Fruit fly (Drosophila melanogaster): Measurements from ENCODE around the gene CG4577.

CG4577 gene

dm6 chr2L:1094724-1095123 lies 39.8 kb upstream of the CG4577 start:
- TF ChIP-seq CG9139 (GFP tag; optimal IDR thresholded peaks at IDR 0.05) (no peak), svp (GFP tag) (peak; percentile 69), Hr4 (GFP tag; optimal IDR thresholded peaks at IDR 0.05) (no peak), salr (GFP tag; optimal IDR thresholded peaks at IDR 0.05) (no peak), lz (GFP tag; optimal IDR thresholded peaks at IDR 0.05) (no peak), dsx (GFP tag; optimal IDR thresholded peaks at IDR 0.05; ENCODE audit: poor library complexity, severe bottlenecking) (no peak), ss (GFP tag; optimal IDR thresholded peaks at IDR 0.05) (peak in 1 of 2 experiments; percentile 26), eg (GFP tag; IDR thresholded peaks at IDR 0.05) (no peak), fd85E (GFP tag; optimal IDR thresholded peaks at IDR 0.05) (no peak), Lpt (GFP tag; optimal IDR thresholded peaks at IDR 0.05) (no peak), Eip93F (GFP tag; optimal IDR thresholded peaks at IDR 0.05) (no peak), fkh (GFP tag; optimal IDR thresholded peaks at IDR 0.05) (peak; percentile 88), CG11762 (GFP tag; optimal IDR thresholded peaks at IDR 0.05; ENCODE audit: insufficient read depth) (no peak), net (GFP tag; optimal IDR thresholded peaks at IDR 0.05) (no peak), Met (GFP tag; optimal IDR thresholded peaks at IDR 0.05) (no peak), spab (GFP tag; optimal IDR thresholded peaks at IDR 0.05) (no peak), Sox102F (GFP tag; optimal IDR thresholded peaks at IDR 0.05) (no peak), Sox14 (GFP tag; optimal IDR thresholded peaks at IDR 0.05) (no peak), CG15336 (GFP tag; IDR thresholded peaks at IDR 0.05) (no peak), dac (GFP tag; optimal IDR thresholded peaks at IDR 0.05) (no peak), Eip75B (GFP tag; optimal IDR thresholded peaks at IDR 0.05) (no peak), Eip78C (GFP tag) (peak; percentile 6), CG8119 (GFP tag; IDR thresholded peaks at IDR 0.05) (no peak), CG16779 (tag; optimal IDR thresholded peaks at IDR 0.05) (no peak), CG32006 (GFP tag; optimal IDR thresholded peaks at IDR 0.05) (no peak), CG11294 (GFP tag; IDR thresholded peaks at IDR 0.05) (no peak)

dm6 chr2L:1095450-1095849 lies 39.0 kb upstream of the CG4577 start:
- no peak for TF ChIP-seq CG3919 (GFP tag; optimal IDR thresholded peaks at IDR 0.05)
- TF ChIP-seq CG6792 (GFP tag; optimal IDR thresholded peaks at IDR 0.05) = no peak
- no peak for TF ChIP-seq salr (GFP tag; optimal IDR thresholded peaks at IDR 0.05)
- TF ChIP-seq CG6163 (GFP tag; IDR thresholded peaks at IDR 0.05) = no peak
- no peak for TF ChIP-seq dsx (GFP tag; optimal IDR thresholded peaks at IDR 0.05; ENCODE audit: poor library complexity, severe bottlenecking)
- TF ChIP-seq esn (GFP tag; optimal IDR thresholded peaks at IDR 0.05) = no peak
- TF ChIP-seq achi (GFP tag; optimal IDR thresholded peaks at IDR 0.05) = no peak
- peak; percentile 97 for TF ChIP-seq svp (GFP tag)

DNA sequence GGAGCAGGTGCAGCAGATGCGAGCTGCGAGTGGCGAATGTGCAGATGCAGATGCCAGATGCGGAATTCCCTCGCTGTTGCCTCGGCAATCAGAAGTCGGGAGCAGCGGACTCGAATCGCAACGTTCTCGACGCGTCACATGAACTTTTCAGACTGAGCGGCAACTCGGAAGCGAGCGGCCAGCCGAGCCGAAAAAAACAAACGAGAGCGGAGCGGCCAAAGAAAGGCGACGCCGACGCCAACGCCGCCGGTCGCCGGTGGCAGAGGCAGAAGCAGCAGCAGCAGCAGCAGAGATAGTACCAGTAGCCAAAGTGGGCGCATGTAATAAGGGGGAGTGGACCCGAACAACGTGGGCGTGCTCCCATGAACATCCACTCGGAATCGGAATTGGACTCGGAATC lies 32.1 kb upstream of the CG4577 start, which contains the start of gene CG4629:
CG4629 (minus strand) TSS at position 156 of the 400 bp plus-strand sequence.
- TF ChIP-seq Hr38 (GFP tag; optimal IDR thresholded peaks at IDR 0.05) (no peak), acj6 (GFP tag; optimal IDR thresholded peaks at IDR 0.05) (no peak), Sox15 (GFP tag; optimal IDR thresholded peaks at IDR 0.05) (no peak), eg (GFP tag; IDR thresholded peaks at IDR 0.05) (peak; percentile 65), Ets21C (GFP tag; optimal IDR thresholded peaks at IDR 0.05) (no peak), Sox102F (GFP tag; optimal IDR thresholded peaks at IDR 0.05) (no peak), Gug (GFP tag; IDR thresholded peaks at IDR 0.05) (no peak), net (GFP tag; optimal IDR thresholded peaks at IDR 0.05) (peak; percentile 77), ss (GFP tag; optimal IDR thresholded peaks at IDR 0.05) (no peak), CG31627 (GFP tag; optimal IDR thresholded peaks at IDR 0.05) (no peak), lz (GFP tag; optimal IDR thresholded peaks at IDR 0.05) (no peak), dsx (GFP tag; optimal IDR thresholded peaks at IDR 0.05; ENCODE audit: poor library complexity, severe bottlenecking) (no peak), OdsH (GFP tag; optimal IDR thresholded peaks at IDR 0.05) (no peak), CG32006 (GFP tag; optimal IDR thresholded peaks at IDR 0.05) (no peak), achi (GFP tag; optimal IDR thresholded peaks at IDR 0.05) (no peak), salr (GFP tag; optimal IDR thresholded peaks at IDR 0.05) (no peak), CG8119 (GFP tag; IDR thresholded peaks at IDR 0.05) (peak; percentile 19; the same call in 1 of the 3 replicates), CG4318 (GFP tag; optimal IDR thresholded peaks at IDR 0.05) (no peak), CG15336 (GFP tag; IDR thresholded peaks at IDR 0.05) (no peak), CG7368 (GFP tag; optimal IDR thresholded peaks at IDR 0.05) (no peak), cyc (GFP tag; optimal IDR thresholded peaks at IDR 0.05) (no peak), Eip75B (GFP tag; optimal IDR thresholded peaks at IDR 0.05) (no peak), CG16779 (tag; optimal IDR thresholded peaks at IDR 0.05) (peak; percentile 9), dac (GFP tag; optimal IDR thresholded peaks at IDR 0.05) (no peak), CG3032 (tag; optimal IDR thresholded peaks at IDR 0.05) (no peak), topi (GFP tag; optimal IDR thresholded peaks at IDR 0.05) (no peak), Met (GFP tag; optimal IDR thresholded peaks at IDR 0.05) (no peak), svp (GFP tag) (peak; percentile 90), CG6163 (GFP tag; IDR thresholded peaks at IDR 0.05) (no peak)
